Fruit fly (Drosophila melanogaster) whole organism, pupa: ENCODE data around the gene Mco4.

Experiments used
- CG10348 ChIP-seq: fragments of 200-800 bp; sonication (Bioruptor generic); IDR thresholded peaks from 2 replicates; pipeline ENCODE4 v1.3.6; 2022; ENCODE audit warnings: missing biosample characterization, missing genetic modification characterization
- CG12605 ChIP-seq: fragments of 200-800 bp; sonication (Bioruptor generic); IDR thresholded peaks from 2 replicates; pipeline ENCODE4 v1.3.6; 2022; ENCODE audit warnings: missing biosample characterization, missing genetic modification characterization
- CG13204 ChIP-seq: fragments of 200-800 bp; sonication (Bioruptor generic); optimal IDR thresholded peaks from 2 replicates; lab custom pipeline; 2018; ENCODE audit warnings: missing biosample characterization, mild to moderate bottlenecking, missing genetic modification characterization, moderate library complexity
- CG14655 ChIP-seq: fragments of 200-800 bp; sonication (Bioruptor generic); optimal IDR thresholded peaks from 3 replicates; lab custom pipeline; 2017; ENCODE audit warnings: mild to moderate bottlenecking, missing biosample characterization, missing genetic modification reagents, missing genetic modification characterization
- CG15710 ChIP-seq: fragments of 200-800 bp; sonication (Bioruptor generic); optimal IDR thresholded peaks from 2 replicates; lab custom pipeline; 2018; ENCODE audit warnings: missing biosample characterization, mild to moderate bottlenecking, missing genetic modification characterization, moderate library complexity
- CG17806 ChIP-seq: fragments of 200-800 bp; sonication (Bioruptor generic); optimal IDR thresholded peaks from 2 replicates; lab custom pipeline; 2018; ENCODE audit warnings: missing biosample characterization, mild to moderate bottlenecking, missing genetic modification characterization, moderate library complexity
- CG32121 ChIP-seq: fragments of 200-800 bp; sonication (Bioruptor generic); IDR thresholded peaks from 2 replicates; pipeline ENCODE4 v1.3.6; 2022; ENCODE audit warnings: missing biosample characterization, missing genetic modification characterization
- CG34367 ChIP-seq: fragments of 200-800 bp; sonication (Bioruptor generic); optimal IDR thresholded peaks from 2 replicates; lab custom pipeline; 2018; ENCODE audit warnings: missing biosample characterization, mild to moderate bottlenecking, missing genetic modification characterization
- CG4496 ChIP-seq: fragments of 200-800 bp; sonication (Bioruptor generic); IDR thresholded peaks from 3 replicates; pipeline ENCODE4 v1.3.6; 2022; ENCODE audit warnings: missing biosample characterization, missing genetic modification characterization
- CG8159 ChIP-seq: fragments of 200-800 bp; sonication (Bioruptor generic); optimal IDR thresholded peaks from 3 replicates; lab custom pipeline; 2018; ENCODE audit warnings: missing biosample characterization, mild to moderate bottlenecking, missing genetic modification characterization, moderate library complexity
- CG8301 ChIP-seq: fragments of 200-800 bp; sonication (Bioruptor generic); optimal IDR thresholded peaks from 2 replicates; lab custom pipeline; 2018; ENCODE audit warnings: missing biosample characterization, mild to moderate bottlenecking, missing genetic modification characterization
- CG9948 ChIP-seq: fragments of 200-800 bp; sonication (Bioruptor generic); optimal IDR thresholded peaks from 2 replicates; lab custom pipeline; 2018; ENCODE audit warnings: missing biosample characterization, mild to moderate bottlenecking, missing genetic modification characterization, moderate library complexity
- D1 ChIP-seq: fragments of 200-800 bp; sonication (Bioruptor generic); optimal IDR thresholded peaks from 2 replicates; lab custom pipeline; 2018; ENCODE audit warnings: missing biosample characterization, mild to moderate bottlenecking, missing genetic modification characterization, moderate library complexity
- EcR ChIP-seq: fragments of 200-800 bp; sonication (Bioruptor generic); optimal IDR thresholded peaks from 3 replicates; lab custom pipeline; 2019; ENCODE audit warnings: missing biosample characterization, missing genetic modification characterization, mild to moderate bottlenecking, moderate library complexity, missing genetic modification reagents
- Ets98B ChIP-seq: fragments of 200-800 bp; sonication (Bioruptor generic); IDR thresholded peaks from 2 replicates; pipeline ENCODE4 v1.3.6; 2022; ENCODE audit warnings: missing biosample characterization, missing genetic modification characterization
- Pif1A ChIP-seq: fragments of 200-800 bp; sonication (Bioruptor generic); optimal IDR thresholded peaks from 3 replicates; lab custom pipeline; 2016; ENCODE audit warnings: missing biosample characterization, missing genetic modification characterization
- Pif1B ChIP-seq: fragments of 200-800 bp; sonication (Bioruptor generic); optimal IDR thresholded peaks from 3 replicates; lab custom pipeline; 2016; ENCODE audit warnings: missing biosample characterization, missing genetic modification characterization
- Snoo ChIP-seq: fragments of 200-800 bp; sonication (Bioruptor generic); optimal IDR thresholded peaks from 3 replicates; lab custom pipeline; 2017; ENCODE audit warnings: missing biosample characterization, mild to moderate bottlenecking, missing genetic modification characterization, inconsistent platforms
- fd96Ca ChIP-seq: fragments of 200-800 bp; sonication (Bioruptor generic); IDR thresholded peaks from 3 replicates; pipeline ENCODE4 v1.3.6; 2022; ENCODE audit warnings: missing biosample characterization, missing genetic modification characterization
- gl ChIP-seq: fragments of 200-800 bp; sonication (Bioruptor generic); optimal IDR thresholded peaks from 2 replicates; lab custom pipeline; 2018; ENCODE audit warnings: missing biosample characterization, mild to moderate bottlenecking, missing genetic modification characterization
- rn ChIP-seq: fragments of 200-800 bp; sonication (Bioruptor generic); IDR thresholded peaks from 2 replicates; pipeline ENCODE4 v1.3.6; 2022; ENCODE audit warnings: missing biosample characterization, missing genetic modification characterization

Mco4 gene

dm6 chrX:17814783-17815182 is 41.1 kb downstream of the Mco4 start:
- TF ChIP-seq D1: peak; percentile 4
- peak; percentile 34 for TF ChIP-seq Snoo (tag; lab: Kevin White, UChicago)
- TF ChIP-seq CG9948 (tag; lab: Kevin White, UChicago): peak; percentile 43
- no peak for TF ChIP-seq Ets98B
- peak; percentile 50 for TF ChIP-seq CG17806 (tag; lab: Kevin White, UChicago)
- peak; percentile 1 for TF ChIP-seq CG8301 (tag; lab: Kevin White, UChicago)
- peak; percentile 65 for TF ChIP-seq CG8159 (tag; lab: Kevin White, UChicago)
- no peak for TF ChIP-seq CG32121 (GFP tag; lab: Robert Waterston, UW)
- peak; percentile 15 for TF ChIP-seq Pif1A (GFP tag; lab: Kevin White, UChicago)
- TF ChIP-seq CG15710: peak; percentile 46
- TF ChIP-seq CG10348 (GFP tag; lab: Robert Waterston, UW): no peak
- peak; percentile 46 for TF ChIP-seq CG34367 (tag; lab: Kevin White, UChicago)

DNA sequence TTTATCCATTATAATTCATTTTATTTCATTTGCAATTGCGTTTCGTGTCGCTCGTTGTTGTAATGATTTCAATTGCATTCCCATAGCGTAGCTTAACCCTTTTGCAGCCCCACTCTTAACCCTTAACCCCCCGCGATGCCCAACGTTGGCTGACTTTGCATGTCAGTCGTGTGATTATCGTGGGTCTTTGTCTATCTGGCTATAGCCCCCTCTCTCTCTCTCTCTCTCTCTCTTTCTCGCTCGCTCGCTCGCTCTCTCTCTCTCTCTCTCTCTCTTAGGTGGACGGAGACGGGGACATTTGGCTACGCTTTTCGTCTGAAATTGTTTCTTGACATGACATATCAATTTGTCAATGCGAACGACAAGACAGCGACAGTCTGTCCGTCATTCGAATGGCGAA is 43.7 kb downstream of the Mco4 start:
- TF ChIP-seq Snoo (tag; lab: Kevin White, UChicago) (no peak), CG32121 (GFP tag; lab: Robert Waterston, UW) (no peak)

dm6 chrX:17806973-17807372 is 49.0 kb downstream of the Mco4 start:
- no peak for TF ChIP-seq EcR (GFP tag; lab: Kevin White, UChicago)
- no peak for TF ChIP-seq CG12605 (GFP tag; lab: Robert Waterston, UW)
- TF ChIP-seq Pif1B: peak; percentile 37
- TF ChIP-seq CG8301 (tag; lab: Kevin White, UChicago): peak; percentile 49
- peak; percentile 69 for TF ChIP-seq CG15710
- TF ChIP-seq CG8159 (tag; lab: Kevin White, UChicago): peak; percentile 76
- TF ChIP-seq Ets98B: no peak
- TF ChIP-seq CG34367 (tag; lab: Kevin White, UChicago): peak; percentile 53
- peak; percentile 70 for TF ChIP-seq CG9948 (tag; lab: Kevin White, UChicago)
- no peak for TF ChIP-seq CG13204 (GFP tag; lab: Kevin White, UChicago)
- TF ChIP-seq CG17806 (tag; lab: Kevin White, UChicago): peak; percentile 59
- TF ChIP-seq Pif1A (GFP tag; lab: Kevin White, UChicago): no peak
- TF ChIP-seq Snoo (tag; lab: Kevin White, UChicago): peak; percentile 29
- peak; percentile 23 for TF ChIP-seq D1
- no peak for TF ChIP-seq fd96Ca (GFP tag; lab: Robert Waterston, UW)
- no peak for TF ChIP-seq CG10348 (GFP tag; lab: Robert Waterston, UW)
- no peak for TF ChIP-seq CG32121 (GFP tag; lab: Robert Waterston, UW)
- TF ChIP-seq rn (GFP tag; lab: Robert Waterston, UW): no peak
- peak; percentile 70 for TF ChIP-seq CG14655 (GFP tag; lab: Kevin White, UChicago)
- no peak for TF ChIP-seq CG4496 (GFP tag; lab: Robert Waterston, UW)
- TF ChIP-seq gl (tag; lab: Kevin White, UChicago): no peak

DNA sequence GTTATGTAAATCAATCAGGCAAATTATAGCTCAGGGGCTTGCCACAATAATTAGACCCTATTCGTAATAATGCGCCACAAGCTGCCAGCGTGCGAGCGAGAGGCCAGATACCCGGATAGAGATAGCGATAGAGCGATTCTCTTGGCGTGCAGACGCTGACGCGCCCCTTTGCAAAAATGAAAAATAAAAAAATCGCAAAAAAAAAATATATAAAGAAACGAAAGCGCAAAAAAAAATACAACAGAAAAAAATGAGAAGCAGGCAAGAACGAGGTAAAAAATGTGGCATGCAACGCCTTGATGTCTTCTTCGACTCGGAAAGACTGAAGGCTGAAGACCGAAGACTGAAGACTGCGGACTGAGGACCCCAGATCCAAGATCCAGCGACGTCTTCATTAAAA is 49.6 kb downstream of the Mco4 start:
- TF ChIP-seq EcR (GFP tag; lab: Kevin White, UChicago): no peak
- 0 out of 3 replicates have a peak, but pooled peaks have one; percentile 16 for TF ChIP-seq CG4496 (GFP tag; lab: Robert Waterston, UW)
- TF ChIP-seq CG17806 (tag; lab: Kevin White, UChicago): peak; percentile 30
- TF ChIP-seq CG9948 (tag; lab: Kevin White, UChicago): peak; percentile 23
- peak; percentile 41 for TF ChIP-seq gl (tag; lab: Kevin White, UChicago)
- peak; percentile 39 for TF ChIP-seq Pif1A (GFP tag; lab: Kevin White, UChicago)
- no peak for TF ChIP-seq rn (GFP tag; lab: Robert Waterston, UW)
- peak; percentile 41 for TF ChIP-seq CG8159 (tag; lab: Kevin White, UChicago)
- TF ChIP-seq CG12605 (GFP tag; lab: Robert Waterston, UW): peak; percentile 68
- TF ChIP-seq CG15710: peak; percentile 48
- no peak for TF ChIP-seq Snoo (tag; lab: Kevin White, UChicago)
- TF ChIP-seq CG13204 (GFP tag; lab: Kevin White, UChicago): peak; percentile 60
- peak; percentile 34 for TF ChIP-seq Pif1B
- peak; percentile 40 for TF ChIP-seq CG34367 (tag; lab: Kevin White, UChicago)
- TF ChIP-seq CG32121 (GFP tag; lab: Robert Waterston, UW): no peak
- TF ChIP-seq CG10348 (GFP tag; lab: Robert Waterston, UW): no peak
- TF ChIP-seq CG8301 (tag; lab: Kevin White, UChicago): no peak

DNA sequence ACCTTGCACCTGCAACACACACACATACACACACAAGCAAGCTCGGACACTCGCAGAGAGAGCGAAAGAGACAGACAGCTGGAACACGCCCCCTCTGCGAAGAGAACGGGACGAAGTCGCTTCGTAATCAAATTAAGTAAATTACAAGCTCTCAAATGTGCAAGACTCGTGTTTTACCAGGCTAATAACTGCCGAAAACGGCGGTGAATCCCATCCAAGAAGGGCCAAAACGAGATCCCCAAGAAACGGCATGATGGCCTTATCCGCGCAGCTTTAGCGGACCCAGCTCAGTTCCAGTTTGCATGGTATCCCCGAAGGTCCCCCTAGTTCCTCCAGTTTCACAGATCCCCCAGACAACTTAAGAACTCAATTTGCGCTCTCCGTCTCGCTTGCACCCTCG is 51.9 kb downstream of the Mco4 start:
- TF ChIP-seq CG17806 (tag; lab: Kevin White, UChicago): no peak
- no peak for TF ChIP-seq CG9948 (tag; lab: Kevin White, UChicago)
- TF ChIP-seq Ets98B: no peak
- TF ChIP-seq Pif1B: no peak
- TF ChIP-seq CG8301 (tag; lab: Kevin White, UChicago): no peak
- TF ChIP-seq fd96Ca (GFP tag; lab: Robert Waterston, UW): no peak
- no peak for TF ChIP-seq gl (tag; lab: Kevin White, UChicago)
- TF ChIP-seq CG12605 (GFP tag; lab: Robert Waterston, UW): no peak
- TF ChIP-seq D1: no peak
- no peak for TF ChIP-seq CG10348 (GFP tag; lab: Robert Waterston, UW)
- no peak for TF ChIP-seq Pif1A (GFP tag; lab: Kevin White, UChicago)
- no peak for TF ChIP-seq EcR (GFP tag; lab: Kevin White, UChicago)
